Fruit fly (Drosophila melanogaster) whole organism: ENCODE results near the gene Myc.

Experiments
- psq ChIP-seq: fragments of >200 bp; optimal IDR thresholded peaks from 2 replicates; lab custom pipeline; 2017
- usp ChIP-seq: fragments of >200 bp; optimal IDR thresholded peaks from 2 replicates; lab custom pipeline; 2017; ENCODE audit warnings: missing biosample characterization, missing genetic modification characterization, mixed read lengths

dm6 chrX:3328980-3329379 is 44.0 kb upstream of the Myc start:
- TF ChIP-seq psq (no peak), usp (GFP tag; lab: Kevin White, UChicago) (no peak)
